Fruit fly (Drosophila melanogaster) whole organism, prepupa: ENCODE data around the gene mth.

ENCODE experiments used
- CG3919 ChIP-seq: fragments of 200-800 bp; sonication (Bioruptor generic); optimal IDR thresholded peaks from 3 replicates; lab custom pipeline; 2016; ENCODE audit warnings: missing biosample characterization, missing genetic modification characterization
- Ets21C ChIP-seq: fragments of 200-800 bp; sonication (Bioruptor generic); optimal IDR thresholded peaks from 3 replicates; lab custom pipeline; 2016; ENCODE audit warnings: missing biosample characterization, missing genetic modification characterization
- Sox15 ChIP-seq: fragments of 200-800 bp; sonication (Bioruptor generic); optimal IDR thresholded peaks from 3 replicates; lab custom pipeline; 2016; ENCODE audit warnings: missing biosample characterization, missing genetic modification characterization
- acj6 ChIP-seq: fragments of 200-800 bp; sonication (Bioruptor generic); optimal IDR thresholded peaks from 3 replicates; lab custom pipeline; 2016; ENCODE audit warnings: missing biosample characterization, missing genetic modification characterization
- dac ChIP-seq: fragments of 200-800 bp; sonication (Bioruptor generic); optimal IDR thresholded peaks from 2 replicates; lab custom pipeline; 2017; ENCODE audit warnings: missing biosample characterization, mild to moderate bottlenecking, missing genetic modification characterization

DNA sequence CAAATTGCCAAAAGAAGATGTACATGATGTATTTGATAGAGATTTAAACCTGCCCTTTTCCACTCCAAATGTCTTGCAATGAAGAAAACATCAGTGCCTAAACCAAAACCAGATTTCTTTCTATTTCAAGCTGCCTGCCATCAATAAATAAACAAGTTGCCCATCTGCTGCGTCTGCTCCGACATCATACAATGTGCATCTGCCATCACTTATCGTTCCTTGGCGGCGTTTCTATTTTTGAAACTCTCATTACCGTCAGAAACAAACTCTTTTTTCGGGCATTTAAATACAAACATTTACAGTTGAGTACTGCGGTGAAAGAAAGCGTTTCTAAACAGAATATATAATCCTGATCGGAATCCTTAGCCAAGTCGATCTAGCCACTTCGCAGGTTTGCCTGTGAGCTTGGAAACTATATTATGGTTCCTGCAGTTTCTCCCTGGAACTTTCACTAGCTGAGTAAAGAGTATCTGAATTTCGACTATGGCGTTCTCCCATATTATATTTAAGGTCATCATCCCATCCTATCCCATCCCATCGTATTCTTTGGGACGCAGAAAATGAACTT, 51.8 kb downstream of the mth start:
- no peak for TF ChIP-seq dac (GFP tag; lab: Kevin White, UChicago)
- TF ChIP-seq Sox15 (GFP tag; lab: Kevin White, UChicago), result no peak
- no peak for TF ChIP-seq acj6 (GFP tag; lab: Kevin White, UChicago)
- no peak for TF ChIP-seq Ets21C (GFP tag; lab: Kevin White, UChicago)
- TF ChIP-seq CG3919 (GFP tag; lab: Kevin White, UChicago), result peak; percentile 24
